Fruit fly (Drosophila melanogaster): Measurements from ENCODE around the gene CAH8.

CAH8 gene

DNA sequence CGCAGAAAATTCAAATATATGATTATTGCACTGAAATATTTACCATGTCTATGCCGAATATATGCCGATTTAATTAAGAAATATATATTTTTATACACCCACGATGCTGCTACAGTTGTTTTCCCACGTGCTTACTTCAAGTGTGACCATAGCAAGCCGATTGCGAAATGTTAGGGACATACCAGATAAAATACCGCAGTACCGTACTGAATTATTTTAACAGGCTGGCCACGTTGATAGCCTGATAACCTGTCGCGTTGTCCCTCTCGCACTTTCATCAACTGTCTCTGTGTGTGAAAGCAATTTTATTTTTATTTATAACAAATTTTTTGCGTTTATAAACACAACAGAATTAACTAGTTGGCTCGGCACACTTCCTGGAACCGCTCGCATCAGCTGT lies 31.4 kb upstream of the CAH8 start, which contains the start of the genes Nop56 and mats (continued):
- TF ChIP-seq MBD-R2 (GFP tag; IDR thresholded peaks at IDR 0.05) (peak; percentile 79), crp (GFP tag; optimal IDR thresholded peaks at IDR 0.05) (peak in 1 of 2 experiments; percentile 68), CG9609 (GFP tag; optimal IDR thresholded peaks at IDR 0.05) (no peak), CG32772 (GFP tag; IDR thresholded peaks at IDR 0.05) (no peak), CG14860 (GFP tag; IDR thresholded peaks at IDR 0.05; ENCODE audit: partially characterized antibody) (no peak), trem (tag; optimal IDR thresholded peaks at IDR 0.05) (peak; percentile 71), sisA (GFP tag; IDR thresholded peaks at IDR 0.05) (no peak), p53 (GFP tag; optimal IDR thresholded peaks at IDR 0.05) (no peak), CG3407 (GFP tag; optimal IDR thresholded peaks at IDR 0.05) (no peak), CG6791 (GFP tag; IDR thresholded peaks at IDR 0.05; ENCODE audit: partially characterized antibody) (peak; percentile 55; the same call in 2 of the 3 replicates), caup (GFP tag; optimal IDR thresholded peaks at IDR 0.05; ENCODE audit: severe bottlenecking) (peak; percentile 33), Dip3 (GFP tag; optimal IDR thresholded peaks at IDR 0.05) (no peak), ci (GFP tag; IDR thresholded peaks at IDR 0.05) (peak; percentile 43; the same call in 2 of the 3 replicates), CG17328 (GFP tag; IDR thresholded peaks at IDR 0.05) (no peak), bbx (GFP tag; IDR thresholded peaks at IDR 0.05; ENCODE audit: partially characterized antibody) (no peak; the same call in 1 of the 2 replicates), CG3847 (GFP tag; IDR thresholded peaks at IDR 0.05) (peak; percentile 71), hb (GFP tag; IDR thresholded peaks at IDR 0.05; ENCODE audit: partially characterized antibody) (no peak), HmgZ (tag; optimal IDR thresholded peaks at IDR 0.05) (peak; percentile 45), az2 (GFP tag; optimal IDR thresholded peaks at IDR 0.05) (no peak), Xrp1 (GFP tag; IDR thresholded peaks at IDR 0.05) (no peak), zfh1 (GFP tag; IDR thresholded peaks at IDR 0.05) (no peak), Bdp1 (GFP tag; optimal IDR thresholded peaks at IDR 0.05) (no peak), NfI (GFP tag; optimal IDR thresholded peaks at IDR 0.05) (peak; percentile 21), ac (GFP tag; optimal IDR thresholded peaks at IDR 0.05) (no peak), Deaf1 (tag; optimal IDR thresholded peaks at IDR 0.05) (no peak), CG6272 (GFP tag; IDR thresholded peaks at IDR 0.05) (no peak), ttk (GFP tag; IDR thresholded peaks at IDR 0.05) (no peak), CG8924 (tag; optimal IDR thresholded peaks at IDR 0.05) (peak; percentile 72), nerfin-1 (tag; optimal IDR thresholded peaks at IDR 0.05) (peak; percentile 29), Ets97D (GFP tag; optimal IDR thresholded peaks at IDR 0.05) (peak; percentile 83), stwl (tag; optimal IDR thresholded peaks at IDR 0.05) (peak; percentile 87), gfzf (GFP tag; optimal IDR thresholded peaks at IDR 0.05) (peak; percentile 91), Opbp (GFP tag; IDR thresholded peaks at IDR 0.05; ENCODE audit: partially characterized antibody) (peak; percentile 29; the same call in 1 of the 3 replicates), sim (GFP tag; IDR thresholded peaks at IDR 0.05) (no peak), H2.0 (GFP tag; IDR thresholded peaks at IDR 0.05) (no peak), insv (GFP tag; optimal IDR thresholded peaks at IDR 0.05) (peak in 1 of 2 experiments; percentile 55), lbe (GFP tag; optimal IDR thresholded peaks at IDR 0.05) (peak; percentile 8), CG17361 (GFP tag; IDR thresholded peaks at IDR 0.05) (no peak), Sin3A (optimal IDR thresholded peaks at IDR 0.05) (peak; percentile 41), kni (GFP tag; optimal IDR thresholded peaks at IDR 0.05) (no peak), sens (GFP tag) (peak; percentile 74), Hr51 (GFP tag; optimal IDR thresholded peaks at IDR 0.05) (no peak), cg (GFP tag; optimal IDR thresholded peaks at IDR 0.05) (peak; percentile 73), vnd (GFP tag; IDR thresholded peaks at IDR 0.05; ENCODE audit: partially characterized antibody) (no peak), CG2712 (tag; optimal IDR thresholded peaks at IDR 0.05) (peak; percentile 45), gro (GFP tag; optimal IDR thresholded peaks at IDR 0.05) (peak; percentile 30), cato (GFP tag; optimal IDR thresholded peaks at IDR 0.05; ENCODE audit: borderline replicate concordance) (no peak), CG18262 (tag; optimal IDR thresholded peaks at IDR 0.05) (no peak), gem (tag; optimal IDR thresholded peaks at IDR 0.05) (no peak), Ptx1 (GFP tag; IDR thresholded peaks at IDR 0.05) (no peak)

All from whole organism, embryonic.